Worm (Caenorhabditis elegans) whole organism, late embryonic: ENCODE data around the gene F14D7.18.
A peak's percentile ranks its signal among the peaks of the same experiment; 100 is the strongest.
"Not testable (repeated sequence)": the region's sequence is repeated elsewhere in the genome, so short reads cannot be mapped to it uniquely, and the experiment has no call there.

Experiments
- C08G9.2 ChIP-seq: sonication (generic microtip); optimal IDR thresholded peaks from 2 replicates; lab custom pipeline; 2016; ENCODE audit warnings: mild to moderate bottlenecking, missing genetic modification characterization, moderate library complexity, missing compliant biosample characterization
- K02D7.2 ChIP-seq: sonication (generic microtip); optimal IDR thresholded peaks from 2 replicates; lab custom pipeline; 2017; ENCODE audit warnings: mild to moderate bottlenecking, missing genetic modification characterization, missing compliant biosample characterization
- K09A11.1 ChIP-seq: sonication (generic microtip); optimal IDR thresholded peaks from 2 replicates; lab custom pipeline; 2017; ENCODE audit warnings: antibody characterized with exemption, mild to moderate bottlenecking, missing genetic modification characterization, missing compliant biosample characterization; ENCODE audit not compliant: insufficient read depth
- Y22D7AL.16 ChIP-seq: sonication (generic microtip); optimal IDR thresholded peaks from 2 replicates; lab custom pipeline; 2016; ENCODE audit warnings: missing genetic modification characterization, missing compliant biosample characterization
- ceh-18 ChIP-seq: sonication (generic microtip); optimal IDR thresholded peaks from 2 replicates; lab custom pipeline; 2016; ENCODE audit warnings: missing genetic modification characterization, missing compliant biosample characterization
- ceh-2 ChIP-seq: sonication (generic microtip); optimal IDR thresholded peaks from 2 replicates; lab custom pipeline; 2016; ENCODE audit warnings: missing genotype, missing genetic modification characterization, missing compliant biosample characterization
- ceh-22 ChIP-seq: sonication (generic microtip); optimal IDR thresholded peaks from 2 replicates; lab custom pipeline; 2017; ENCODE audit warnings: missing biosample characterization, missing genetic modification characterization
- ceh-24 ChIP-seq: sonication (generic microtip); optimal IDR thresholded peaks from 2 replicates; lab custom pipeline; 2016; ENCODE audit warnings: mild to moderate bottlenecking, missing genetic modification characterization, missing compliant biosample characterization
- ceh-30 ChIP-seq: fragments of 150-350 bp; optimal IDR thresholded peaks from 2 replicates; lab custom pipeline; 2014; ENCODE audit warnings: missing biosample characterization, missing genetic modification characterization
- che-1 ChIP-seq: sonication (generic microtip); optimal IDR thresholded peaks from 2 replicates; lab custom pipeline; 2016; ENCODE audit warnings: mild to moderate bottlenecking, missing genetic modification characterization, missing compliant biosample characterization
- dmd-4 ChIP-seq: sonication (generic microtip); optimal IDR thresholded peaks from 2 replicates; lab custom pipeline; 2016; ENCODE audit warnings: borderline replicate concordance, missing genetic modification characterization, missing compliant biosample characterization
- elt-2 ChIP-seq: sonication (generic microtip); optimal IDR thresholded peaks from 2 replicates; lab custom pipeline; 2016; ENCODE audit warnings: missing genetic modification reagents, missing genetic modification characterization, missing compliant biosample characterization
- elt-4 ChIP-seq: sonication (generic microtip); optimal IDR thresholded peaks from 2 replicates; lab custom pipeline; 2016; ENCODE audit warnings: missing genetic modification characterization, missing compliant biosample characterization
- ets-4 ChIP-seq: sonication (generic microtip); optimal IDR thresholded peaks from 2 replicates; lab custom pipeline; 2016; ENCODE audit warnings: missing genetic modification characterization, missing compliant biosample characterization
- fax-1 ChIP-seq: sonication (generic microtip); optimal IDR thresholded peaks from 2 replicates; lab custom pipeline; 2016; ENCODE audit warnings: missing genotype, missing genetic modification characterization, missing compliant biosample characterization
- fkh-10 ChIP-seq: fragments of 150-350 bp; optimal IDR thresholded peaks from 2 replicates; lab custom pipeline; 2014; ENCODE audit warnings: missing biosample characterization, missing genetic modification reagents, missing genetic modification characterization
- hlh-15 ChIP-seq: sonication (generic microtip); optimal IDR thresholded peaks from 2 replicates; lab custom pipeline; 2016; ENCODE audit warnings: missing genetic modification characterization, missing compliant biosample characterization
- hlh-30 ChIP-seq: sonication (generic microtip); optimal IDR thresholded peaks from 2 replicates; lab custom pipeline; 2017; ENCODE audit warnings: antibody characterized with exemption, missing genetic modification characterization, missing compliant biosample characterization; ENCODE audit not compliant: insufficient read depth
- nfya-1 ChIP-seq: sonication (generic microtip); optimal IDR thresholded peaks from 2 replicates; lab custom pipeline; 2017; ENCODE audit warnings: missing genetic modification characterization, mild to moderate bottlenecking, missing compliant biosample characterization, antibody characterized with exemption, moderate library complexity
- npax-4 ChIP-seq: sonication (generic microtip); optimal IDR thresholded peaks from 2 replicates; lab custom pipeline; 2016; ENCODE audit warnings: missing genetic modification characterization, missing compliant biosample characterization
- pax-1 ChIP-seq: fragments of 150-350 bp; optimal IDR thresholded peaks from 2 replicates; lab custom pipeline; 2014; ENCODE audit warnings: missing biosample characterization, missing genetic modification characterization
- pha-4 ChIP-seq: fragments of 150-350 bp; optimal IDR thresholded peaks from 2 replicates; lab custom pipeline; 2018; ENCODE audit warnings: missing biosample characterization, missing genetic modification reagents, missing genetic modification characterization
- pros-1 ChIP-seq: fragments of 150-350 bp; optimal IDR thresholded peaks from 2 replicates; lab custom pipeline; 2014; ENCODE audit warnings: missing biosample characterization, missing genetic modification reagents, missing genetic modification characterization
- ref-2 ChIP-seq: sonication (generic microtip); optimal IDR thresholded peaks from 2 replicates; lab custom pipeline; 2016; ENCODE audit warnings: missing genetic modification characterization, missing compliant biosample characterization
- ttx-3 ChIP-seq: sonication (generic microtip); optimal IDR thresholded peaks from 2 replicates; lab custom pipeline; 2016; ENCODE audit warnings: missing genetic modification reagents, missing genetic modification characterization, missing compliant biosample characterization
- unc-42 ChIP-seq: sonication (generic microtip); optimal IDR thresholded peaks from 2 replicates; lab custom pipeline; 2016; ENCODE audit warnings: missing genotype, missing genetic modification characterization, missing compliant biosample characterization
- unc-55 ChIP-seq: sonication (generic microtip); optimal IDR thresholded peaks from 2 replicates; lab custom pipeline; 2017; ENCODE audit warnings: missing biosample characterization, missing genetic modification reagents, missing genetic modification characterization
- zip-5 ChIP-seq: sonication (generic microtip); optimal IDR thresholded peaks from 2 replicates; lab custom pipeline; 2016; ENCODE audit warnings: missing genetic modification characterization, missing compliant biosample characterization

F14D7.18 gene

ce11 chrV:14316525-14316924 lies 26.0 kb upstream of the F14D7.18 start, which contains the start of gene F47B8.2:
Gene F47B8.2, minus strand, starts transcription at chrV:14316625.
- no peak for TF ChIP-seq che-1 (tag; lab: Kevin White, UChicago)
- no peak for TF ChIP-seq hlh-15 (tag; lab: Kevin White, UChicago)
- no peak for TF ChIP-seq ceh-22
- TF ChIP-seq K02D7.2 (tag; lab: Kevin White, UChicago), result no peak
- TF ChIP-seq ref-2 (tag; lab: Kevin White, UChicago), result no peak
- no peak for TF ChIP-seq ceh-18
- TF ChIP-seq ceh-24 (tag; lab: Kevin White, UChicago), result no peak
- no peak for TF ChIP-seq pros-1 (tag; lab: Kevin White, UChicago)
- TF ChIP-seq K09A11.1 (tag; lab: Kevin White, UChicago), result no peak
- no peak for TF ChIP-seq pax-1 (tag; lab: Kevin White, UChicago)
- TF ChIP-seq unc-42 (tag; lab: Kevin White, UChicago), result no peak
- TF ChIP-seq zip-5 (tag; lab: Kevin White, UChicago), result no peak
- TF ChIP-seq Y22D7AL.16 (tag; lab: Kevin White, UChicago), result no peak

ce11 chrV:14314236-14314635 lies 23.7 kb upstream of the F14D7.18 start, which contains the start of gene F47B8.1:
Gene F47B8.1, minus strand, starts transcription at chrV:14314336.
- no peak for TF ChIP-seq pha-4 (tag; lab: Kevin White, UChicago)
- no peak for TF ChIP-seq ttx-3 (tag; lab: Kevin White, UChicago)

ce11 chrV:14312695-14313094 lies 22.2 kb upstream of the F14D7.18 start, which contains the start of gene F14D7.8:
Gene F14D7.8, minus strand, starts transcription at chrV:14312795.
- TF ChIP-seq nfya-1 (no peak), unc-55 (no peak), ceh-22 (no peak), K09A11.1 (tag; lab: Kevin White, UChicago) (no peak), npax-4 (no peak)

ce11 chrV:14311115-14311514 lies 20.6 kb upstream of the F14D7.18 start, which contains the start of gene ddn-3:
Gene ddn-3, minus strand, starts transcription at chrV:14311215.
- TF ChIP-seq elt-4 (tag; lab: Kevin White, UChicago), result no peak
- no peak for TF ChIP-seq ceh-30
- no peak for TF ChIP-seq ets-4 (tag; lab: Kevin White, UChicago)
- TF ChIP-seq dmd-4 (tag; lab: Kevin White, UChicago), result no peak
- TF ChIP-seq ref-2 (tag; lab: Kevin White, UChicago), result no peak
- TF ChIP-seq, all 69 proteins: peak for 0

ce11 chrV:14309632-14310031 lies 19.1 kb upstream of the F14D7.18 start, which contains the start of gene F14D7.14:
Gene F14D7.14, plus strand, starts transcription at chrV:14309932.
- TF ChIP-seq fax-1; ets-4 (tag; lab: Kevin White, UChicago); elt-4 (tag; lab: Kevin White, UChicago): not testable (repeated sequence)

ce11 chrV:14308164-14308563 lies 17.6 kb upstream of the F14D7.18 start, which contains the start of gene spig-5:
Gene spig-5, plus strand, starts transcription at chrV:14308464.
- not testable (repeated sequence) for TF ChIP-seq unc-55; nfya-1; pax-1 (tag; lab: Kevin White, UChicago)
- TF ChIP-seq, all 69 proteins: peak for 0; not testable (repeated sequence) for 69

ce11 chrV:14306771-14307170 lies 16.2 kb upstream of the F14D7.18 start, which contains the start of gene spig-4:
Gene spig-4, minus strand, starts transcription at chrV:14306871.
- TF ChIP-seq hlh-30; C08G9.2; ceh-2 (tag; lab: Kevin White, UChicago): not testable (repeated sequence)

ce11 chrV:14301076-14301475 lies 10.5 kb upstream of the F14D7.18 start, which contains the start of gene F14D7.6:
Gene F14D7.6, plus strand, starts transcription at chrV:14301413.
- TF ChIP-seq ceh-2 (tag; lab: Kevin White, UChicago) (no peak), fkh-10 (GFP tag; lab: Kevin White, UChicago) (no peak), elt-2 (tag; lab: Kevin White, UChicago) (peak; percentile 21), elt-4 (tag; lab: Kevin White, UChicago) (no peak)
